Fruit fly (Drosophila melanogaster) whole organism, embryonic: ENCODE measurements around the gene Eip93F.

Experiments
- CG10366 ChIP-seq: fragments of 200-800 bp; sonication (Bioruptor generic); IDR thresholded peaks from 2 replicates; pipeline ENCODE4 v1.3.6; 2022; ENCODE audit warnings: missing biosample characterization, missing genetic modification characterization
- CG10565 ChIP-seq: fragments of 200-800 bp; sonication (Bioruptor generic); optimal IDR thresholded peaks from 3 replicates; lab custom pipeline; 2016; ENCODE audit warnings: missing biosample characterization, mild to moderate bottlenecking, missing genetic modification characterization
- CG12219 ChIP-seq: fragments of 200-800 bp; sonication (Bioruptor generic); optimal IDR thresholded peaks from 3 replicates; lab custom pipeline; 2018; ENCODE audit warnings: missing biosample characterization, mild to moderate bottlenecking, missing genetic modification characterization
- CG15011 ChIP-seq: fragments of 200-800 bp; sonication (Bioruptor generic); optimal IDR thresholded peaks from 3 replicates; lab custom pipeline; 2018; ENCODE audit warnings: missing biosample characterization, mild to moderate bottlenecking, missing genetic modification characterization
- CG15269 ChIP-seq: fragments of 200-800 bp; sonication (Bioruptor generic); optimal IDR thresholded peaks from 2 replicates; lab custom pipeline; 2018; ENCODE audit warnings: missing biosample characterization, mild to moderate bottlenecking, missing genetic modification characterization, moderate library complexity
- CG30403 ChIP-seq: fragments of 200-800 bp; sonication (Bioruptor generic); optimal IDR thresholded peaks from 3 replicates; lab custom pipeline; 2016; ENCODE audit warnings: missing biosample characterization, missing genetic modification characterization
- CG3163 ChIP-seq: fragments of 200-800 bp; sonication (Bioruptor generic); optimal IDR thresholded peaks from 3 replicates; lab custom pipeline; 2016; ENCODE audit warnings: missing biosample characterization, missing genetic modification characterization
- CG3847 ChIP-seq: fragments of 200-800 bp; sonication (Bioruptor generic); IDR thresholded peaks from 2 replicates; pipeline ENCODE4 v1.3.6; 2022; ENCODE audit warnings: missing biosample characterization, missing genetic modification characterization
- CG4854 ChIP-seq: fragments of 200-800 bp; sonication (Bioruptor generic); optimal IDR thresholded peaks from 2 replicates; lab custom pipeline; 2016; ENCODE audit warnings: missing biosample characterization, missing genetic modification characterization, inconsistent platforms
- CG5180 ChIP-seq: fragments of 200-800 bp; sonication (Bioruptor generic); optimal IDR thresholded peaks from 3 replicates; lab custom pipeline; 2017; ENCODE audit warnings: missing biosample characterization, missing genetic modification characterization, mild to moderate bottlenecking, moderate library complexity, missing genetic modification reagents
- CG9797 ChIP-seq: fragments of 200-800 bp; sonication (Bioruptor generic); optimal IDR thresholded peaks from 3 replicates; lab custom pipeline; 2018; ENCODE audit warnings: missing biosample characterization, mild to moderate bottlenecking, missing genetic modification characterization
- CG9932 ChIP-seq: fragments of 200-800 bp; sonication (Bioruptor generic); IDR thresholded peaks from 2 replicates; pipeline ENCODE4 v1.3.6; 2022; ENCODE audit warnings: missing biosample characterization, missing genetic modification characterization
- D19A ChIP-seq: fragments of 200-800 bp; optimal IDR thresholded peaks from 3 replicates; lab custom pipeline; 2019; ENCODE audit warnings: missing biosample characterization, mild to moderate bottlenecking, missing genetic modification characterization, moderate library complexity
- Dfd ChIP-seq, 2 experiments: fragments of >200 bp; optimal IDR thresholded peaks; 2 replicates each; lab custom pipeline; 2017; ENCODE audit warnings: missing biosample characterization in 2 of 2, missing genetic modification characterization in 2 of 2
- Ets65A ChIP-seq: fragments of 200-800 bp; sonication (Bioruptor generic); peaks from one replicate; lab custom pipeline; 2016; ENCODE audit warnings: missing biosample characterization, missing genetic modification characterization
- Lhr ChIP-seq: fragments of 200-800 bp; sonication (Bioruptor generic); optimal IDR thresholded peaks from 3 replicates; lab custom pipeline; 2017; ENCODE audit warnings: mild to moderate bottlenecking, missing biosample characterization, missing genetic modification reagents, missing genetic modification characterization
- Max ChIP-seq: fragments of 200-800 bp; sonication (Bioruptor generic); optimal IDR thresholded peaks from 2 replicates; lab custom pipeline; 2016; ENCODE audit warnings: missing biosample characterization, mild to moderate bottlenecking, missing genetic modification characterization
- Med ChIP-seq: fragments of 200-800 bp; sonication (Bioruptor generic); peaks from one replicate; lab custom pipeline; 2016; ENCODE audit warnings: missing biosample characterization, missing genetic modification characterization, mild to moderate bottlenecking, inconsistent platforms, moderate library complexity
- Meics ChIP-seq: fragments of 200-800 bp; sonication (Bioruptor generic); optimal IDR thresholded peaks from 2 replicates; lab custom pipeline; 2017; ENCODE audit warnings: missing biosample characterization, mild to moderate bottlenecking, missing genetic modification characterization
- Oaz ChIP-seq: fragments of 200-800 bp; sonication (Bioruptor generic); IDR thresholded peaks from 2 replicates; pipeline ENCODE4 v1.3.6; 2022; ENCODE audit warnings: missing biosample characterization, missing genetic modification characterization
- PHDP ChIP-seq: fragments of 200-800 bp; sonication (Bioruptor generic); optimal IDR thresholded peaks from 3 replicates; lab custom pipeline; 2018; ENCODE audit warnings: missing biosample characterization, mild to moderate bottlenecking, missing genetic modification characterization, moderate library complexity
- bcd ChIP-seq: fragments of 200-800 bp; sonication (Bioruptor generic); optimal IDR thresholded peaks from 2 replicates; lab custom pipeline; 2017; ENCODE audit warnings: missing biosample characterization, mild to moderate bottlenecking, missing genetic modification characterization
- bsh ChIP-seq, 2 experiments: fragments of 200-800 bp; sonication (Bioruptor generic); optimal IDR thresholded peaks; 2 replicates each; lab custom pipeline; 2017 to 2018; ENCODE audit warnings: mild to moderate bottlenecking in 2 of 2, missing biosample characterization in 2 of 2, missing genetic modification characterization in 2 of 2, moderate library complexity in 1 of 2
- btn ChIP-seq: fragments of 200-800 bp; sonication (Bioruptor generic); optimal IDR thresholded peaks from 2 replicates; lab custom pipeline; 2016; ENCODE audit warnings: missing biosample characterization, missing genetic modification characterization
- chif ChIP-seq, 2 experiments: fragments of 200-800 bp; sonication (Bioruptor generic); optimal IDR thresholded peaks; 3 replicates each; lab custom pipeline; 2016; ENCODE audit warnings: missing biosample characterization in 2 of 2, missing genetic modification characterization in 2 of 2
- corto ChIP-seq: fragments of 200-800 bp; sonication (Bioruptor generic); optimal IDR thresholded peaks from 2 replicates; lab custom pipeline; 2016; ENCODE audit warnings: missing biosample characterization, mild to moderate bottlenecking, missing genetic modification characterization, moderate library complexity
- disco-r ChIP-seq: fragments of 200-800 bp; sonication (Bioruptor generic); optimal IDR thresholded peaks from 2 replicates; lab custom pipeline; 2016; ENCODE audit warnings: missing biosample characterization, missing genetic modification characterization
- fd96Cb ChIP-seq: fragments of 200-800 bp; sonication (Bioruptor generic); optimal IDR thresholded peaks from 2 replicates; lab custom pipeline; 2018; ENCODE audit warnings: missing biosample characterization, mild to moderate bottlenecking, missing genetic modification characterization, moderate library complexity
- fu2 ChIP-seq: fragments of 200-800 bp; sonication (Bioruptor generic); optimal IDR thresholded peaks from 2 replicates; lab custom pipeline; 2016; ENCODE audit warnings: missing biosample characterization, missing genetic modification characterization
- gem ChIP-seq: fragments of 200-800 bp; sonication (Bioruptor generic); optimal IDR thresholded peaks from 2 replicates; lab custom pipeline; 2019; ENCODE audit warnings: missing biosample characterization, mild to moderate bottlenecking, missing genetic modification characterization, moderate library complexity
- gro ChIP-seq: fragments of 200-800 bp; sonication (Bioruptor generic); optimal IDR thresholded peaks from 2 replicates; lab custom pipeline; 2016; ENCODE audit warnings: missing biosample characterization, missing genetic modification characterization
- hb ChIP-seq: fragments of 200-800 bp; sonication (Bioruptor generic); IDR thresholded peaks from 3 replicates; pipeline ENCODE4 v1.3.6; 2022; ENCODE audit warnings: missing biosample characterization, missing genetic modification characterization; ENCODE audit not compliant: partially characterized antibody
- ind ChIP-seq: fragments of 200-800 bp; sonication (Bioruptor generic); optimal IDR thresholded peaks from 3 replicates; lab custom pipeline; 2016; ENCODE audit warnings: missing biosample characterization, missing genetic modification characterization
- lab ChIP-seq: fragments of 200-800 bp; sonication (Bioruptor generic); optimal IDR thresholded peaks from 3 replicates; lab custom pipeline; 2017; ENCODE audit warnings: missing biosample characterization, missing genetic modification characterization, mild to moderate bottlenecking, moderate library complexity, missing genetic modification reagents
- nom ChIP-seq: fragments of 200-800 bp; sonication (Bioruptor generic); optimal IDR thresholded peaks from 2 replicates; lab custom pipeline; 2017; ENCODE audit warnings: missing biosample characterization, missing genetic modification characterization, mild to moderate bottlenecking, moderate library complexity, missing genetic modification reagents
- prd ChIP-seq, 3 experiments: fragments of >200 bp in 2 of 3; fragments of 200-800 bp in 1 of 3; sonication (Bioruptor generic) in 1 of 3; optimal IDR thresholded peaks in 2 of 3; IDR thresholded peaks in 1 of 3; 2 replicates in 2 of 3; 3 replicates in 1 of 3; pipeline versions ENCODE4 v1.3.6 to Lab custom; 2017 to 2022; ENCODE audit warnings: missing biosample characterization in 1 of 3, missing genetic modification characterization in 1 of 3
- rib ChIP-seq: fragments of 200-800 bp; sonication (Bioruptor generic); IDR thresholded peaks from 2 replicates; pipeline ENCODE4 v1.3.6; 2022; ENCODE audit warnings: missing biosample characterization, missing genetic modification characterization
- sima ChIP-seq: fragments of 200-800 bp; sonication (Bioruptor generic); optimal IDR thresholded peaks from 2 replicates; lab custom pipeline; 2016; ENCODE audit warnings: missing biosample characterization, missing genetic modification characterization
- slbo ChIP-seq: fragments of 200-800 bp; sonication (Bioruptor generic); IDR thresholded peaks from 2 replicates; pipeline ENCODE4 v1.3.6; 2022; ENCODE audit warnings: missing biosample characterization, missing genetic modification characterization
- ssp ChIP-seq: fragments of 200-800 bp; sonication (Bioruptor generic); IDR thresholded peaks from 2 replicates; pipeline ENCODE4 v1.3.6; 2022; ENCODE audit warnings: missing biosample characterization, missing genetic modification characterization

Gene Eip93F

dm6 chr3R:21941426-21941924 lies 7.4 kb upstream of the Eip93F start (continued):
- TF ChIP-seq Max (GFP tag; lab: Kevin White, UChicago) (no peak), lab (GFP tag; lab: Kevin White, UChicago) (peak; percentile 20), bsh (GFP tag; optimal IDR thresholded peaks at IDR 0.05; lab: Kevin White, UChicago) (peak in 1 of 2 experiments; percentile 81), CG30403 (GFP tag; lab: Kevin White, UChicago) (peak; percentile 39), CG5180 (no peak), bcd (GFP tag; lab: Kevin White, UChicago) (peak; percentile 22), CG15269 (tag; lab: Kevin White, UChicago) (peak; percentile 6), CG15011 (GFP tag; lab: Kevin White, UChicago) (no peak), btn (GFP tag; lab: Kevin White, UChicago) (no peak), CG4854 (no peak), disco-r (GFP tag; lab: Kevin White, UChicago) (no peak), corto (GFP tag; lab: Kevin White, UChicago) (peak; percentile 27), Meics (GFP tag; lab: Kevin White, UChicago) (peak; percentile 22), Ets65A (GFP tag; lab: Kevin White, UChicago) (peak; percentile 58), slbo (GFP tag; lab: Robert Waterston, UW) (0 out of 2 replicates have a peak, but pooled peaks have one; percentile 18), prd (optimal IDR thresholded peaks at IDR 0.05; lab: Kevin White, UChicago) (no peak), prd (GFP tag; IDR thresholded peaks at IDR 0.05; lab: Robert Waterston, UW) (peak; percentile 23; the same call in 1 of the 3 replicates), ind (GFP tag; lab: Kevin White, UChicago) (peak; percentile 2), PHDP (tag; lab: Kevin White, UChicago) (peak; percentile 14), CG12219 (GFP tag; lab: Kevin White, UChicago) (no peak), gem (tag; lab: Kevin White, UChicago) (peak; percentile 53), D19A (no peak), CG9932 (GFP tag; lab: Robert Waterston, UW) (peak; percentile 30; the same call in 1 of the 2 replicates)

dm6 chr3R:21943982-21944627 lies 4.8 kb upstream of the Eip93F start:
- TF ChIP-seq gro (GFP tag; lab: Kevin White, UChicago) (no peak), Dfd (GFP tag; optimal IDR thresholded peaks at IDR 0.05; lab: Kevin White, UChicago) (peak in 1 of 2 experiments; percentile 80), fu2 (GFP tag; lab: Kevin White, UChicago) (no peak), bsh (GFP tag; optimal IDR thresholded peaks at IDR 0.05; lab: Kevin White, UChicago) (peak in 1 of 2 experiments; percentile 13), nom (GFP tag; lab: Kevin White, UChicago) (peak; percentile 65)

dm6 chr3R:21944666-21945065 lies 4.2 kb upstream of the Eip93F start:
- TF ChIP-seq Oaz (GFP tag; lab: Robert Waterston, UW) (no peak), CG3163 (GFP tag; lab: Kevin White, UChicago) (no peak), rib (GFP tag; lab: Robert Waterston, UW) (no peak), Lhr (GFP tag; lab: Kevin White, UChicago) (no peak), fd96Cb (tag; lab: Kevin White, UChicago) (no peak), CG10366 (GFP tag; lab: Robert Waterston, UW) (no peak), Med (GFP tag; lab: Kevin White, UChicago) (no peak), CG9797 (GFP tag; lab: Kevin White, UChicago) (no peak), CG3847 (GFP tag; lab: Robert Waterston, UW) (no peak), sima (GFP tag; lab: Kevin White, UChicago) (no peak), ssp (GFP tag; lab: Robert Waterston, UW) (no peak), hb (GFP tag; lab: Robert Waterston, UW) (no peak), CG10565 (GFP tag; lab: Kevin White, UChicago) (no peak), chif (GFP tag; optimal IDR thresholded peaks at IDR 0.05; lab: Kevin White, UChicago) (no peak)
